In the genomic region with DNA sequence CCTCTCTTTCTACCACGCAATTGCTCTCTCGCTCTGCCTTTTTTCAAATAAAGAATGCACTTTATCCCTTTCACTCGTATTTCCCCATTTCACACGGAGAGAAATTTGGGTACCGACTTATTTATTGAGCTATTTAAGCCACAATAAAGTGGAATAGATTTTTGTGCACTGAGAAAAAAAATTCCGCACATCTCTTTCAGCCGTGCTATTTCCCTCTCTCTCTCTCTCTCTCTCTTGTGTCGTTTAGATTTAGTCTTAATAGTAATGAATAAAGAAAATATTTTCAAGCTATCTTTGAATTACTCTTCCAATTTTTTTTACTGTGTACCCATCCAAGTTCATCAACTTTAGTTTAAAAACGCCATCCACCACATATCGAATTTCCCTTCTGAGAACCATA, we compare ENCODE assay signal across 4 fruit fly cellular contexts.
TF ChIP-seq lines count a peak whose summit lies in the region.

No protein-coding gene starts in this region.

TF ChIP-seq in whole organism, adult, 20 proteins besides CTCF, POLR2A, EP300 and RAD21 (continued from another document):
- TF ChIP-seq Clk (GFP tag; optimal IDR thresholded peaks at IDR 0.05; lab: Kevin White, UChicago) (no peak), Mnt (GFP tag; optimal IDR thresholded peaks at IDR 0.05; lab: Kevin White, UChicago) (no peak), toe (GFP tag; optimal IDR thresholded peaks at IDR 0.05; lab: Kevin White, UChicago) (peak; percentile 22)

TF ChIP-seq in whole organism, embryonic, 481 proteins besides CTCF, POLR2A, EP300 and RAD21 (continued from another document and continues in another):
- no peak for TF ChIP-seq z (GFP tag; IDR thresholded peaks at IDR 0.05; lab: Robert Waterston, UW)
- TF ChIP-seq esg (GFP tag; conservative IDR thresholded peaks at IDR 0.05; lab: Robert Waterston, UW), result peak; percentile 57
- TF ChIP-seq Doc3 (GFP tag; IDR thresholded peaks at IDR 0.05; lab: Robert Waterston, UW; ENCODE audit: partially characterized antibody), result no peak
- TF ChIP-seq D19B (GFP tag; optimal IDR thresholded peaks at IDR 0.05; lab: Kevin White, UChicago), result no peak
- TF ChIP-seq Ssrp (tag; optimal IDR thresholded peaks at IDR 0.05; lab: Kevin White, UChicago), result peak; percentile 38
- TF ChIP-seq CG2199 (GFP tag; IDR thresholded peaks at IDR 0.05; lab: Robert Waterston, UW), result no peak
- TF ChIP-seq Side (GFP tag; optimal IDR thresholded peaks at IDR 0.05; lab: Kevin White, UChicago), result peak; percentile 32
- no peak for TF ChIP-seq CG11398 (GFP tag; optimal IDR thresholded peaks at IDR 0.05; lab: Kevin White, UChicago)
- TF ChIP-seq CG9876 (GFP tag; optimal IDR thresholded peaks at IDR 0.05; lab: Kevin White, UChicago), result peak; percentile 15
- peak; percentile 3 for TF ChIP-seq Mad (GFP tag; optimal IDR thresholded peaks at IDR 0.05; lab: Kevin White, UChicago)
- no peak for TF ChIP-seq inv (GFP tag; IDR thresholded peaks at IDR 0.05; lab: Robert Waterston, UW; ENCODE audit: partially characterized antibody)
- TF ChIP-seq CG15011 (GFP tag; optimal IDR thresholded peaks at IDR 0.05; lab: Kevin White, UChicago), result peak; percentile 32
- no peak for TF ChIP-seq zf30C (GFP tag; optimal IDR thresholded peaks at IDR 0.05; lab: Kevin White, UChicago)
- peak; percentile 34 for TF ChIP-seq CG10209 (GFP tag; optimal IDR thresholded peaks at IDR 0.05; lab: Kevin White, UChicago)
- no peak for TF ChIP-seq Dp (GFP tag; optimal IDR thresholded peaks at IDR 0.05; lab: Kevin White, UChicago)
- TF ChIP-seq Dad (GFP tag; optimal IDR thresholded peaks at IDR 0.05; lab: Kevin White, UChicago), result peak; percentile 17
- peak; percentile 28 for TF ChIP-seq CG31388 (GFP tag; optimal IDR thresholded peaks at IDR 0.05; lab: Kevin White, UChicago)
- no peak for TF ChIP-seq CG8359 (GFP tag; optimal IDR thresholded peaks at IDR 0.05; lab: Kevin White, UChicago; ENCODE audit: borderline replicate concordance)
- TF ChIP-seq pnt (GFP tag; optimal IDR thresholded peaks at IDR 0.05; lab: Kevin White, UChicago), result peak; percentile 57
- TF ChIP-seq CG12659 (GFP tag; optimal IDR thresholded peaks at IDR 0.05; lab: Kevin White, UChicago), result peak; percentile 33
- no peak for TF ChIP-seq CG6765 (GFP tag; optimal IDR thresholded peaks at IDR 0.05; lab: Kevin White, UChicago)
- TF ChIP-seq lola (GFP tag; optimal IDR thresholded peaks at IDR 0.05; lab: Kevin White, UChicago), result no peak
- peak; percentile 40 for TF ChIP-seq CG43689 (GFP tag; IDR thresholded peaks at IDR 0.05; lab: Robert Waterston, UW)
- TF ChIP-seq CG3847 (GFP tag; IDR thresholded peaks at IDR 0.05; lab: Robert Waterston, UW), result peak; percentile 46; the same call in 1 of the 2 replicates
- no peak for TF ChIP-seq CG14965 (GFP tag; optimal IDR thresholded peaks at IDR 0.05; lab: Kevin White, UChicago; ENCODE audit: borderline replicate concordance)
- TF ChIP-seq bowl (GFP tag; IDR thresholded peaks at IDR 0.05; lab: Robert Waterston, UW), result no peak
- peak; percentile 10 for TF ChIP-seq shn (GFP tag; optimal IDR thresholded peaks at IDR 0.05; lab: Kevin White, UChicago)
- TF ChIP-seq sr (GFP tag; IDR thresholded peaks at IDR 0.05; lab: Robert Waterston, UW), result no peak
- TF ChIP-seq rib (GFP tag; IDR thresholded peaks at IDR 0.05; lab: Robert Waterston, UW), result 0 out of 2 replicates have a peak, but pooled peaks have one; percentile 25
- no peak for TF ChIP-seq CG1832 (GFP tag; optimal IDR thresholded peaks at IDR 0.05; lab: Kevin White, UChicago)
- TF ChIP-seq CG10321 (GFP tag; IDR thresholded peaks at IDR 0.05; lab: Robert Waterston, UW), result peak; percentile 37; the same call in 1 of the 2 replicates
- peak; percentile 37 for TF ChIP-seq Camta (GFP tag; optimal IDR thresholded peaks at IDR 0.05; lab: Kevin White, UChicago)
- TF ChIP-seq CG18476 (GFP tag; optimal IDR thresholded peaks at IDR 0.05; lab: Kevin White, UChicago), result no peak
- no peak for TF ChIP-seq eyg (GFP tag; optimal IDR thresholded peaks at IDR 0.05; lab: Kevin White, UChicago)
- no peak for TF ChIP-seq toy (GFP tag; IDR thresholded peaks at IDR 0.05; lab: Robert Waterston, UW)
- TF ChIP-seq chinmo (GFP tag; IDR thresholded peaks at IDR 0.05; lab: Robert Waterston, UW; ENCODE audit: partially characterized antibody), result no peak
- TF ChIP-seq Abd-B (GFP tag; optimal IDR thresholded peaks at IDR 0.05; lab: Kevin White, UChicago), result peak; percentile 58
- TF ChIP-seq CG13624 (GFP tag; optimal IDR thresholded peaks at IDR 0.05; lab: Kevin White, UChicago), result peak; percentile 56
- no peak for TF ChIP-seq usp (GFP tag; optimal IDR thresholded peaks at IDR 0.05; lab: Kevin White, UChicago)
- no peak for TF ChIP-seq CG15479 (GFP tag; optimal IDR thresholded peaks at IDR 0.05; lab: Kevin White, UChicago)

TF ChIP-seq in whole organism, prepupa, 60 proteins besides CTCF, POLR2A, EP300 and RAD21 (continued from another document):
- TF ChIP-seq spab (GFP tag; optimal IDR thresholded peaks at IDR 0.05; lab: Kevin White, UChicago) (peak; percentile 32), Sox14 (GFP tag; optimal IDR thresholded peaks at IDR 0.05; lab: Kevin White, UChicago) (peak; percentile 78), CG6792 (GFP tag; optimal IDR thresholded peaks at IDR 0.05; lab: Kevin White, UChicago) (peak; percentile 78), CG7368 (GFP tag; optimal IDR thresholded peaks at IDR 0.05; lab: Kevin White, UChicago) (peak; percentile 25), Hr4 (GFP tag; optimal IDR thresholded peaks at IDR 0.05; lab: Kevin White, UChicago) (peak; percentile 74), Eip93F (GFP tag; optimal IDR thresholded peaks at IDR 0.05; lab: Kevin White, UChicago) (no peak), ss (GFP tag; optimal IDR thresholded peaks at IDR 0.05; lab: Kevin White, UChicago) (peak in 1 of 2 experiments; percentile 50), dac (GFP tag; optimal IDR thresholded peaks at IDR 0.05; lab: Kevin White, UChicago) (peak; percentile 22), CG32006 (GFP tag; optimal IDR thresholded peaks at IDR 0.05; lab: Kevin White, UChicago) (peak; percentile 75), fkh (GFP tag; optimal IDR thresholded peaks at IDR 0.05; lab: Kevin White, UChicago) (no peak), CG8319 (GFP tag; optimal IDR thresholded peaks at IDR 0.05; lab: Kevin White, UChicago) (peak; percentile 53), OdsH (GFP tag; optimal IDR thresholded peaks at IDR 0.05; lab: Kevin White, UChicago) (peak; percentile 79), fd85E (GFP tag; optimal IDR thresholded peaks at IDR 0.05; lab: Kevin White, UChicago) (no peak), cyc (GFP tag; optimal IDR thresholded peaks at IDR 0.05; lab: Kevin White, UChicago) (peak; percentile 77), topi (GFP tag; optimal IDR thresholded peaks at IDR 0.05; lab: Kevin White, UChicago) (peak; percentile 80), Gug (GFP tag; IDR thresholded peaks at IDR 0.05; lab: Robert Waterston, UW) (peak; percentile 42), CG10669 (GFP tag; optimal IDR thresholded peaks at IDR 0.05; lab: Kevin White, UChicago) (peak; percentile 65), CG6854 (GFP tag; optimal IDR thresholded peaks at IDR 0.05; lab: Kevin White, UChicago) (no peak), eg (GFP tag; IDR thresholded peaks at IDR 0.05; lab: Robert Waterston, UW) (peak; percentile 80), Sox102F (GFP tag; optimal IDR thresholded peaks at IDR 0.05; lab: Kevin White, UChicago) (peak; percentile 64), CG8119 (GFP tag; IDR thresholded peaks at IDR 0.05; lab: Robert Waterston, UW) (peak; percentile 66), salr (GFP tag; optimal IDR thresholded peaks at IDR 0.05; lab: Kevin White, UChicago) (peak; percentile 29 to 46), Smox (GFP tag; optimal IDR thresholded peaks at IDR 0.05; lab: Kevin White, UChicago) (peak; percentile 76), Hr39 (GFP tag; optimal IDR thresholded peaks at IDR 0.05; lab: Kevin White, UChicago) (peak; percentile 80), Lpt (GFP tag; optimal IDR thresholded peaks at IDR 0.05; lab: Kevin White, UChicago) (peak; percentile 68), Eip78C (GFP tag; lab: Kevin White, UChicago) (peak; percentile 94), Blimp-1 (GFP tag; optimal IDR thresholded peaks at IDR 0.05; lab: Kevin White, UChicago) (peak; percentile 28), CG16779 (tag; optimal IDR thresholded peaks at IDR 0.05; lab: Kevin White, UChicago) (no peak), Eip75B (GFP tag; optimal IDR thresholded peaks at IDR 0.05; lab: Kevin White, UChicago) (peak; percentile 83), Ets21C (GFP tag; optimal IDR thresholded peaks at IDR 0.05; lab: Kevin White, UChicago) (peak; percentile 70), CG1621 (tag; optimal IDR thresholded peaks at IDR 0.05; lab: Kevin White, UChicago) (peak; percentile 24), Sox15 (GFP tag; optimal IDR thresholded peaks at IDR 0.05; lab: Kevin White, UChicago) (peak; percentile 66), vri (GFP tag; optimal IDR thresholded peaks at IDR 0.05; lab: Kevin White, UChicago) (no peak), acj6 (GFP tag; optimal IDR thresholded peaks at IDR 0.05; lab: Kevin White, UChicago) (peak; percentile 81), esn (GFP tag; optimal IDR thresholded peaks at IDR 0.05; lab: Kevin White, UChicago) (peak; percentile 82), CG6163 (GFP tag; IDR thresholded peaks at IDR 0.05; lab: Robert Waterston, UW) (peak; percentile 72), CG9139 (GFP tag; optimal IDR thresholded peaks at IDR 0.05; lab: Kevin White, UChicago) (peak; percentile 37), Hr38 (GFP tag; optimal IDR thresholded peaks at IDR 0.05; lab: Kevin White, UChicago) (no peak), CG10631 (GFP tag; optimal IDR thresholded peaks at IDR 0.05; lab: Kevin White, UChicago) (peak; percentile 60), CG6808 (GFP tag; optimal IDR thresholded peaks at IDR 0.05; lab: Kevin White, UChicago) (peak; percentile 40), fd59A (GFP tag; optimal IDR thresholded peaks at IDR 0.05; lab: Kevin White, UChicago) (peak; percentile 43), dsx (GFP tag; optimal IDR thresholded peaks at IDR 0.05; lab: Kevin White, UChicago; ENCODE audit: poor library complexity, severe bottlenecking) (no peak)

TF ChIP-seq in whole organism, pupa, 21 proteins besides CTCF, POLR2A, EP300 and RAD21 (continued from another document):
- TF ChIP-seq CG10348 (GFP tag; IDR thresholded peaks at IDR 0.05; lab: Robert Waterston, UW), result no peak
